Fruit fly (Drosophila melanogaster) Kc167 (cell line): ENCODE measurements around the gene beta-PheRS.

Experiments used
- Sin3A ChIP-seq: fragments of >200 bp; optimal IDR thresholded peaks from 2 replicates; lab custom pipeline; 2018; ENCODE audit warnings: missing external identifiers
- ttk ChIP-seq: sonication (Bioruptor generic); optimal IDR thresholded peaks from 2 replicates; lab custom pipeline; 2017; ENCODE audit warnings: missing external identifiers

- TF ChIP-seq ttk (lab: Kevin White, UChicago): no peak
- TF ChIP-seq Sin3A (lab: Kevin White, UChicago): no peak
Measured at dm6 chr3R:24289768-24290349, 37.4 kb upstream of the beta-PheRS start, which contains the start of the genes CG34290 and Uck.
